Worm (Caenorhabditis elegans): ENCODE measurements around the gene unc-79.

- TF ChIP-seq sea-1 (GFP tag; conservative IDR thresholded peaks at IDR 0.05): no peak
- no peak for TF ChIP-seq tra-4 (tag; optimal IDR thresholded peaks at IDR 0.05)
- no peak for TF ChIP-seq hmbx-1 (tag; optimal IDR thresholded peaks at IDR 0.05)
- TF ChIP-seq flt-1 (GFP tag; IDR thresholded peaks at IDR 0.05): no peak
- no peak for TF ChIP-seq ama-1 (optimal IDR thresholded peaks at IDR 0.05)
- no peak for TF ChIP-seq tbx-37 (GFP tag; conservative IDR thresholded peaks at IDR 0.05)
- no peak for TF ChIP-seq hnd-1 (tag; optimal IDR thresholded peaks at IDR 0.05)
- no peak for TF ChIP-seq aly-1 (tag; optimal IDR thresholded peaks at IDR 0.05)
- TF ChIP-seq tbx-11 (GFP tag; IDR thresholded peaks at IDR 0.05): no peak
- TF ChIP-seq ceh-13 (GFP tag; optimal IDR thresholded peaks at IDR 0.05): no peak
- no peak for TF ChIP-seq hmg-4 (GFP tag; optimal IDR thresholded peaks at IDR 0.05)
- no peak for TF ChIP-seq ceh-36 (tag; optimal IDR thresholded peaks at IDR 0.05)
- TF ChIP-seq ets-7 (tag; optimal IDR thresholded peaks at IDR 0.05): no peak
- TF ChIP-seq F13C5.2 (tag; optimal IDR thresholded peaks at IDR 0.05): no peak
Observed at ce11 chrIII:4039775-4040174, 26.7 kb upstream of the unc-79 start.
